Fruit fly (Drosophila melanogaster): ENCODE data around the gene toc.
A peak's percentile ranks its signal among the peaks of the same experiment; 100 is the strongest.

The toc gene

DNA sequence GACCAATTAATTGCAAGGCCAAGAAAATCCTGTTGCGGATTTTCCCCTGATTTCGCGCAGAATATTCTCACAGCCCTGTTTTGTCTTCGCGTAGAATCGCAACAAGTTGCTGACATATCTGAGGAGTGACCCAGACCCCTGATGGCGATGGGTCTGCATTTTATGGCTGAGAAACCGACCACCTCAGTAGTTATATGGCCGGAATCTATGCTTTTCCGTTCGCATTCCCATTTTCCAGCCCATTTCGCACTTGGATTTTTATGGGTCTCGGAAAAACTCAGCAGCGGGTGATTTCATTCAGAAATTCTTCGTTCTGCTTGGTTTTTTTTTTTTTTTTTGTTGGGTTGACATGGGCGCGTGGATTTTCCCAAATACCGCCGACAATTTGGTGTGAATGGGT lies 61.7 kb downstream of the toc start:
- no peak for TF ChIP-seq Smox (GFP tag; optimal IDR thresholded peaks at IDR 0.05)
- no peak for TF ChIP-seq CG34406 (GFP tag; optimal IDR thresholded peaks at IDR 0.05)
- no peak for TF ChIP-seq CG4318 (GFP tag; optimal IDR thresholded peaks at IDR 0.05)
- no peak for TF ChIP-seq achi (GFP tag; optimal IDR thresholded peaks at IDR 0.05)
- TF ChIP-seq CG10631 (GFP tag; optimal IDR thresholded peaks at IDR 0.05) = no peak
- TF ChIP-seq eg (GFP tag; IDR thresholded peaks at IDR 0.05) = no peak
- TF ChIP-seq CG6792 (GFP tag; optimal IDR thresholded peaks at IDR 0.05) = no peak
- TF ChIP-seq fkh (GFP tag; optimal IDR thresholded peaks at IDR 0.05) = no peak
- no peak for TF ChIP-seq acj6 (GFP tag; optimal IDR thresholded peaks at IDR 0.05)
- no peak for TF ChIP-seq net (GFP tag; optimal IDR thresholded peaks at IDR 0.05)
- TF ChIP-seq OdsH (GFP tag; optimal IDR thresholded peaks at IDR 0.05) = no peak
- TF ChIP-seq CG6276 (GFP tag; optimal IDR thresholded peaks at IDR 0.05) = no peak
- no peak for TF ChIP-seq CG8632 (GFP tag; optimal IDR thresholded peaks at IDR 0.05)
- no peak for TF ChIP-seq Sox15 (GFP tag; optimal IDR thresholded peaks at IDR 0.05)
- no peak for TF ChIP-seq CG3032 (tag; optimal IDR thresholded peaks at IDR 0.05)

DNA sequence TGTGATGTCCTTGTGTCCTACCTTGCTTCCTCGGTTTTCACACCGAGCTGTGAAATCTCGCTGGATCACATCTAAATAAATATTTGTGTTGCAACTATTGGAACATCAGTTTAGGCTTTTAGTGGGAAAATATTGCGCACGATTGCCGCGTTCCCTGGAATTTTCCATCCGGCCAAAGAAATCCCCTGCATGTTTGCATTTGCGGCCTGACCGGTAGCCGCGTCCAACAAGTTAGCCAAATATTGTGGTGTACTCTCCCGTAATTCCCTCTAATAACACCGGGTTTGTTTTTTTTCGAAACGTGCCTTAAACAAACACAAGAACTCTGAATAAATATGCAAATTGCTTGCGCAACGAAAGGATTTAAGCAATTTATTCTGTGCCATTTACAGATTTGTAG lies 65.8 kb downstream of the toc start:
- TF ChIP-seq CG3032 (tag; optimal IDR thresholded peaks at IDR 0.05) (no peak), cyc (GFP tag; optimal IDR thresholded peaks at IDR 0.05) (no peak), eg (GFP tag; IDR thresholded peaks at IDR 0.05) (no peak), Sox15 (GFP tag; optimal IDR thresholded peaks at IDR 0.05) (no peak), Met (GFP tag; optimal IDR thresholded peaks at IDR 0.05) (no peak), fd59A (GFP tag; optimal IDR thresholded peaks at IDR 0.05) (no peak), OdsH (GFP tag; optimal IDR thresholded peaks at IDR 0.05) (no peak), CG3919 (GFP tag; optimal IDR thresholded peaks at IDR 0.05) (no peak), CG15336 (GFP tag; IDR thresholded peaks at IDR 0.05) (no peak), CG6854 (GFP tag; optimal IDR thresholded peaks at IDR 0.05) (no peak), Hr4 (GFP tag; optimal IDR thresholded peaks at IDR 0.05) (no peak), Sox14 (GFP tag; optimal IDR thresholded peaks at IDR 0.05) (no peak), salr (GFP tag; optimal IDR thresholded peaks at IDR 0.05) (no peak), Sox102F (GFP tag; optimal IDR thresholded peaks at IDR 0.05) (no peak), CG8319 (GFP tag; optimal IDR thresholded peaks at IDR 0.05) (no peak), Hr39 (GFP tag; optimal IDR thresholded peaks at IDR 0.05) (no peak), Lpt (GFP tag; optimal IDR thresholded peaks at IDR 0.05) (no peak), Ets96B (tag; optimal IDR thresholded peaks at IDR 0.05) (no peak)

DNA sequence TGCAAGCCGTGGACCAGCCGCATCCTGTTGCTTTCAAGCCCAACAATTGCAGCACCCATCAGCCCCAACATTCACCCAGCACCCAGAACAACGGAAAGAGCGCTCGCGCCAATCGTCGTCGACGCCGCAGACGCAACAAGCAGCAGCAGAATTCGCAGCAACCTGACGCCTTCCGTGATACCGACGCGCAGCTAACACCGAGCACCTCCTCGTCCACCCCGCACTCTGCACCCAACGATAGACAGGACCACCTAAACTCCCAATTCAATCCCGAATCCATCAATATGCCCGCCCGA lies 85.0 kb downstream of the toc start:
- TF ChIP-seq esn (GFP tag; optimal IDR thresholded peaks at IDR 0.05) (no peak), Lpt (GFP tag; optimal IDR thresholded peaks at IDR 0.05) (no peak), CG10669 (GFP tag; optimal IDR thresholded peaks at IDR 0.05) (no peak), CG4318 (GFP tag; optimal IDR thresholded peaks at IDR 0.05) (no peak), CG7368 (GFP tag; optimal IDR thresholded peaks at IDR 0.05) (no peak), Sox14 (GFP tag; optimal IDR thresholded peaks at IDR 0.05) (no peak), net (GFP tag; optimal IDR thresholded peaks at IDR 0.05) (no peak), Blimp-1 (GFP tag; optimal IDR thresholded peaks at IDR 0.05) (no peak), CG8319 (GFP tag; optimal IDR thresholded peaks at IDR 0.05) (no peak)

DNA sequence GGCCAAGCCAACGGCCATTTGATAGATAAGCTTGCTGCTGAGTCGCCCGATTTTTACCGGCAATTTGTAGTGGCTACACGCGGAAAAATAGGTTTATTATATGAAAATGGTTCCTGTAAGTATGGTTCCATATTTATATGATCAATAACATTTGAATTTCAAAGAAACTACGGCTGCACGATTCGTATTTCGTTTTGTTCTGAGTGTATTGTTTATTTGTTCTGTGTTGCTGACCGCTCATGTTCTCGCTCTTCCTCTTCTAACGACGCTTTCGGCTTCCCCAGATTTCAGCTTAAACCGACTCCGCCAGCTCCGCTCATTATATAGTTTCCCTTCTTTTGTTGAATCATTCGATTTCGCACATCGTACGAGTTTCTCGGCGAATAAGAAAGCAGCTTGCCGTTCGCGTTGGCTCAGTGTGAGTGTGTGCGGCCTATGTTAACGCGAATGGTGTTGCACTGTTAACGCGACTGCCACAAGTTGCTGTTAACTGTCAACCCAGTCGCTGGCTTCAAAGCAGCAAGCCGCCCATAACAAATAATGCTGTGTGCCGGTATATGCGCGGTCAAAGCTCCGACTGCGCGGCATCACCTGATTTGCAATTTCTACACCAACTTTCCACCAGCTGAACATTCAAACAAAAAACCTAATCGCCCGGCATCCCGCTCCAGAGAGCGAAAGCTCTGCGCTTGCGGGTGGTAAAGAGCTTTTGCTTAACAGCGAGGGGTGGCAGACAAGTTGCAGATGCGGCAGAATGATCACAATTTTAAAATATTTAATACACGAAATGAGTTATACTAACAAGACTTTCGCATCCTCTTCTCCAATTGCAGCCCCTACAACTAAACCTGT lies 85.6 kb downstream of the toc start:
- TF ChIP-seq CG8119 (GFP tag; IDR thresholded peaks at IDR 0.05) (peak; percentile 39; the same call in 2 of the 3 replicates), Hr39 (GFP tag; optimal IDR thresholded peaks at IDR 0.05) (peak; percentile 9), Eip78C (GFP tag) (peak; percentile 73), Gug (GFP tag; IDR thresholded peaks at IDR 0.05) (peak; percentile 29; the same call in 1 of the 2 replicates), pdm3 (GFP tag; optimal IDR thresholded peaks at IDR 0.05) (peak; percentile 31), Sox102F (GFP tag; optimal IDR thresholded peaks at IDR 0.05) (peak; percentile 36), CG9139 (GFP tag; optimal IDR thresholded peaks at IDR 0.05) (no peak), CG31627 (GFP tag; optimal IDR thresholded peaks at IDR 0.05) (peak; percentile 16), Met (GFP tag; optimal IDR thresholded peaks at IDR 0.05) (peak; percentile 4), CG3032 (tag; optimal IDR thresholded peaks at IDR 0.05) (no peak), Sox14 (GFP tag; optimal IDR thresholded peaks at IDR 0.05) (no peak), cyc (GFP tag; optimal IDR thresholded peaks at IDR 0.05) (peak; percentile 3), CG3919 (GFP tag; optimal IDR thresholded peaks at IDR 0.05) (peak; percentile 12), CG6163 (GFP tag; IDR thresholded peaks at IDR 0.05) (peak; percentile 63; the same call in 2 of the 3 replicates), CG16779 (tag; optimal IDR thresholded peaks at IDR 0.05) (no peak), fkh (GFP tag; optimal IDR thresholded peaks at IDR 0.05) (no peak), eg (GFP tag; IDR thresholded peaks at IDR 0.05) (peak; percentile 44), CG11294 (GFP tag; IDR thresholded peaks at IDR 0.05) (0 out of 2 replicates have a peak, but pooled peaks have one; percentile 16), svp (GFP tag) (peak; percentile 35), CG10631 (GFP tag; optimal IDR thresholded peaks at IDR 0.05) (peak; percentile 9), Hr4 (GFP tag; optimal IDR thresholded peaks at IDR 0.05) (peak; percentile 56), CG32006 (GFP tag; optimal IDR thresholded peaks at IDR 0.05) (peak; percentile 65), salr (GFP tag; optimal IDR thresholded peaks at IDR 0.05) (peak in 1 of 2 experiments; percentile 5), CG15336 (GFP tag; IDR thresholded peaks at IDR 0.05) (peak; percentile 51)
